Worm (Caenorhabditis elegans) whole organism, mixed stage, embryonic: ENCODE measurements around the gene F11G11.15.

Experiments used
- elt-1 ChIP-seq: sonication (generic microtip); optimal IDR thresholded peaks from 2 replicates; lab custom pipeline; 2017; ENCODE audit warnings: missing genetic modification characterization, mild to moderate bottlenecking, missing compliant biosample characterization, antibody characterized with exemption, moderate library complexity, borderline replicate concordance; ENCODE audit not compliant: insufficient read depth
- ham-2 ChIP-seq: fragments of 200-800 bp; sonication (Bioruptor generic); optimal IDR thresholded peaks from 2 replicates; lab custom pipeline; 2018; ENCODE audit warnings: mild to moderate bottlenecking, missing genetic modification characterization, missing compliant biosample characterization
- lin-13 ChIP-seq: fragments of 150-350 bp; optimal IDR thresholded peaks from 2 replicates; lab custom pipeline; 2014; ENCODE audit warnings: missing biosample characterization, missing genetic modification characterization
- mab-5 ChIP-seq: fragments of 150-350 bp; optimal IDR thresholded peaks from 2 replicates; lab custom pipeline; 2014; ENCODE audit warnings: missing biosample characterization, missing genetic modification characterization
- mep-1 ChIP-seq: fragments of 150-350 bp; optimal IDR thresholded peaks from 2 replicates; lab custom pipeline; 2017; ENCODE audit warnings: missing biosample characterization, missing genetic modification reagents, missing genetic modification characterization, inconsistent platforms
- nhr-237 ChIP-seq: fragments of 150-350 bp; optimal IDR thresholded peaks from 2 replicates; lab custom pipeline; 2014; ENCODE audit warnings: missing biosample characterization, missing genetic modification characterization
- nhr-28 ChIP-seq: fragments of 150-350 bp; optimal IDR thresholded peaks from 2 replicates; lab custom pipeline; 2014; ENCODE audit warnings: missing biosample characterization, missing genetic modification characterization
- pha-4 ChIP-seq: fragments of 150-350 bp; optimal IDR thresholded peaks from 2 replicates; lab custom pipeline; 2018; ENCODE audit warnings: missing biosample characterization, missing genetic modification reagents, missing genetic modification characterization
- snpc-4 ChIP-seq: fragments of 150-350 bp; optimal IDR thresholded peaks from 2 replicates; lab custom pipeline; 2014; ENCODE audit warnings: missing biosample characterization, missing genetic modification characterization
- unc-62 ChIP-seq: fragments of 150-350 bp; optimal IDR thresholded peaks from 2 replicates; lab custom pipeline; 2014; ENCODE audit warnings: missing biosample characterization, missing genetic modification reagents, missing genetic modification characterization
- ztf-11 ChIP-seq: fragments of 150-350 bp; optimal IDR thresholded peaks from 2 replicates; lab custom pipeline; 2014; ENCODE audit warnings: missing biosample characterization, missing genetic modification characterization

DNA sequence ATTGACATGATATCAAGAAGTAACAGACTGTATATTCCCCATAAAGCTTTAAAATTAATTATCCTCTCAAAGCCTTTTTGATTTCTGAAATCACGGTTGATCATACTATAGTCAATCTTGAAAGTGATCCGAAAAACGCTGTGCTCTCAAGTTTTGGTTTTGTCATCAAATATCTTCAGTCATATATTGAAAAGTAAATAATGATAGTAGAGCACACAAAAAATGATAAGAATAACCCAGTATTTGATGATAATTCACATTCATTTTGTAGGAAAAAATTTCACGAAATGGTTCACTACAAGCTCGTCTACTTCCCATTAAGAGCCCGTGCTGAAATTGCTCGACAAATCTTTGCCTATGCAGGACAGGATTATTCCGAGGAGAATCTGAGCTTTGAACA lies 5.0 kb downstream of the F11G11.15 start, which contains the start of gene gst-6:
- no peak for TF ChIP-seq pha-4 (tag; lab: Kevin White, UChicago)
- TF ChIP-seq ztf-11 (tag; lab: Kevin White, UChicago) = no peak
- no peak for TF ChIP-seq nhr-237 (tag; lab: Kevin White, UChicago)
- no peak for TF ChIP-seq mep-1
- no peak for TF ChIP-seq elt-1
- TF ChIP-seq ham-2 = no peak
- TF ChIP-seq snpc-4 (tag; lab: Kevin White, UChicago) = no peak
- no peak for TF ChIP-seq unc-62
- TF ChIP-seq nhr-28 (tag; lab: Kevin White, UChicago) = no peak
- TF ChIP-seq lin-13 = no peak
- TF ChIP-seq mab-5 (tag; lab: Kevin White, UChicago) = no peak
